Worm (Caenorhabditis elegans) whole organism, early embryonic: Measurements from ENCODE around the gene T06E6.15.

Experiments used
- ama-1 ChIP-seq: fragments of 150-350 bp; optimal IDR thresholded peaks from 2 replicates; lab custom pipeline; 2014
- ceh-13 ChIP-seq: fragments of 200-800 bp; sonication (Bioruptor generic); optimal IDR thresholded peaks from 2 replicates; lab custom pipeline; 2018; ENCODE audit warnings: mild to moderate bottlenecking, missing genetic modification characterization, missing compliant biosample characterization
- ceh-36 ChIP-seq: sonication (generic microtip); optimal IDR thresholded peaks from 2 replicates; lab custom pipeline; 2016; ENCODE audit warnings: missing genetic modification characterization, inconsistent platforms, missing compliant biosample characterization
- flt-1 ChIP-seq: fragments of 200-800 bp; sonication (Bioruptor generic); IDR thresholded peaks from 2 replicates; pipeline ENCODE4 v1.3.6; 2022; ENCODE audit warnings: missing genetic modification characterization, missing compliant biosample characterization
- hnd-1 ChIP-seq: sonication (generic microtip); optimal IDR thresholded peaks from 2 replicates; lab custom pipeline; 2016; ENCODE audit warnings: missing genetic modification characterization, missing compliant biosample characterization
- scrt-1 ChIP-seq: fragments of 200-800 bp; sonication (Bioruptor generic); IDR thresholded peaks from 2 replicates; pipeline ENCODE4 v1.3.6; 2022; ENCODE audit warnings: missing genetic modification characterization, missing compliant biosample characterization
- tra-4 ChIP-seq: sonication (generic microtip); optimal IDR thresholded peaks from 2 replicates; lab custom pipeline; 2017; ENCODE audit warnings: missing genetic modification characterization, missing compliant biosample characterization

DNA sequence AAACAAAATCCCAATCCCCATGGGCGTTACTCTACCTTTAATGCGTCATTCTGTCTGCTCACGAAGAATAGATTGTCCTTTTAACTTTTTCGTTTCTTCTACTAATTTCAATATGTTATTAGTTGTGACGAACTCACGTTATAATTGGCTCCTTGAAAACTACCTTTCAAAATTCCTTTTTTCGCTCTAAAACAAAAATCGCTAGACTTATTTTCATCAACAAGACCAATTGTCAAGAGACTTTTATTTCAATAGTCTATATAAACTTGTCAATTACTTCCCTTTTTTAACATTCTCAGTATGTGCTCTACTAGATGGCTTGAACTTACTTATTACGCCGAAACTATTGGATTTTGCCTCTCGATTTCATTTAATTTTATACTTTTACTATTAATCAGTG, 14.9 kb downstream of the T06E6.15 start, which contains the start of gene str-102:
- no peak for TF ChIP-seq ceh-13
- no peak for TF ChIP-seq tra-4 (tag; lab: Kevin White, UChicago)
- TF ChIP-seq ama-1 (lab: Kevin White, UChicago), result no peak
- no peak for TF ChIP-seq flt-1 (GFP tag; lab: Robert Waterston, UW)
- no peak for TF ChIP-seq scrt-1
- TF ChIP-seq ceh-36, result no peak
- TF ChIP-seq hnd-1 (tag; lab: Kevin White, UChicago), result no peak
